Worm (Caenorhabditis elegans): ENCODE results near the gene clec-118.
A peak's percentile ranks its signal among the peaks of the same experiment; 100 is the strongest.

Gene clec-118

ce11 chrII:643733-644132 is 31.5 kb upstream of the clec-118 start:
- TF ChIP-seq F44E2.7 (GFP tag; IDR thresholded peaks at IDR 0.05) (no peak), nhr-48 (tag; optimal IDR thresholded peaks at IDR 0.05) (no peak), ZK337.2 (GFP tag; IDR thresholded peaks at IDR 0.05) (no peak), duxl-1 (tag; optimal IDR thresholded peaks at IDR 0.05; ENCODE audit: poor library complexity) (no peak), ceh-62 (tag; optimal IDR thresholded peaks at IDR 0.05) (no peak), lin-29 (GFP tag; IDR thresholded peaks at IDR 0.05) (no peak), daf-19 (GFP tag; conservative IDR thresholded peaks at IDR 0.05) (no peak), nhr-102 (tag; optimal IDR thresholded peaks at IDR 0.05) (no peak), mdl-1 (tag; optimal IDR thresholded peaks at IDR 0.05) (no peak), egl-27 (tag; optimal IDR thresholded peaks at IDR 0.05) (no peak), dmd-8 (GFP tag; IDR thresholded peaks at IDR 0.05) (no peak), nhr-77 (tag; optimal IDR thresholded peaks at IDR 0.05) (no peak)

- no peak for TF ChIP-seq ztf-11 (tag; optimal IDR thresholded peaks at IDR 0.05)
- TF ChIP-seq duxl-1 (tag; optimal IDR thresholded peaks at IDR 0.05; ENCODE audit: poor library complexity): no peak
- no peak for TF ChIP-seq mdl-1 (tag; optimal IDR thresholded peaks at IDR 0.05)
- TF ChIP-seq Y5F2A.4 (GFP tag; optimal IDR thresholded peaks at IDR 0.05): no peak
- TF ChIP-seq jun-1 (tag; optimal IDR thresholded peaks at IDR 0.05): no peak
- no peak for TF ChIP-seq D1046.2 (GFP tag; IDR thresholded peaks at IDR 0.05)
- no peak for TF ChIP-seq Y75B8A.6 (GFP tag; IDR thresholded peaks at IDR 0.05)
- no peak for TF ChIP-seq ceh-32 (tag; optimal IDR thresholded peaks at IDR 0.05; ENCODE audit: poor library complexity)
- TF ChIP-seq snpc-4 (tag; optimal IDR thresholded peaks at IDR 0.05): no peak
These were observed 27.2 kb upstream of the clec-118 start, which contains the start of gene K07E8.6 for ce11 chrII:639467-639866. Gene K07E8.6 (minus strand): TSS chrII:639567.

DNA sequence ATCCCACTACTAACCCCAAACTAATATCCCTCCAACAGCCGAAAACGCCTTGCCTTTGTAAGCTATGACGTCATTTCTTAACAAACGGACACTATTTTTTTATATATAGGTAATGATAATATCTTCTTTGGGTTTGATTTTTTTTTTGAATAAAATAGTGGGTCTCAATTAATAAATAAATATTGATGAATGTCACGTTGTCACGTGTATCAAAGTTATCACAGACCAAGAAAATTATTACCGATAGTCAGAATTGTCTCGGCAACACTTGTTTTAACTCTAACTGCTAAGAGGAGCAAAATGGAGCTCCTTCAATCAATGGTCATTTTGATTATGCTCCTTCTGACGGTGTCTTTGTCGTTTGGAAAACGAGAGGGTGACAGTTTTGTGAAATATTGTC is 21.7 kb upstream of the clec-118 start, which contains the start of gene T04B8.1:
Gene T04B8.1 (plus strand): TSS at position 301 of the 400 bp plus-strand sequence.
- TF ChIP-seq arid-1 (GFP tag; conservative IDR thresholded peaks at IDR 0.05) (no peak), ceh-20 (GFP tag; IDR thresholded peaks at IDR 0.05) (no peak), aha-1 (tag) (peak; percentile 29), ceh-28 (tag; optimal IDR thresholded peaks at IDR 0.05) (no peak), skn-1 (tag; optimal IDR thresholded peaks at IDR 0.05) (no peak), daf-19 (GFP tag; conservative IDR thresholded peaks at IDR 0.05) (no peak), dmd-8 (GFP tag; IDR thresholded peaks at IDR 0.05) (no peak)

ce11 chrII:633144-633543 is 20.9 kb upstream of the clec-118 start:
- TF ChIP-seq set-16 (GFP tag; IDR thresholded peaks at IDR 0.05): peak; percentile 81

- TF ChIP-seq lim-7 (GFP tag; IDR thresholded peaks at IDR 0.05): peak; percentile 48; the same call in 1 of the 2 replicates
These were observed 20.3 kb upstream of the clec-118 start for ce11 chrII:632545-632944.

DNA sequence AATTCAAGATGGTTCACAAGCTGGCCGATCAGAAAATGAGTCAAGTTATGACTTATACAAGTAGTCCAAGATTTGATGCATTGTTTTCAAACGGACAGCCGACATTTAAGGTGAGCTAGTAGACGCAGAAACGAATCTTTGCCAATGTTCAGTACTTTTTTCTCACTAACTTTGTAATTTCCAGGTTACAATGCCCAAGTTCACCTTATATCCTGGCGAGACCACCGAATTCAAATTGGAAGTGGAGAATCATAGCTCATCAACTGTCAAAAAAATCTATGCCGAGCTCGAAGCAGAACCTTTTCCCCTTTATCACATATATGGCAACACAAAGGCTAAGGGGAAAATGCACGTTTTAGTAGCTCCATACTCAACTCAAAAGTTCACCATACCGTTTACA is 15.7 kb upstream of the clec-118 start:
- TF ChIP-seq unc-62 (GFP tag; optimal IDR thresholded peaks at IDR 0.05 in 1 of 2) (peak in 1 of 2 experiments; percentile 95), unc-62 (tag; optimal IDR thresholded peaks at IDR 0.05) (no peak), dmd-9 (GFP tag; IDR thresholded peaks at IDR 0.05) (no peak)

- no peak for TF ChIP-seq unc-39 (tag; optimal IDR thresholded peaks at IDR 0.05)
- no peak for TF ChIP-seq F44E2.7 (GFP tag; IDR thresholded peaks at IDR 0.05)
- no peak for TF ChIP-seq zip-2 (tag; optimal IDR thresholded peaks at IDR 0.05)
- no peak for TF ChIP-seq ceh-28 (tag; optimal IDR thresholded peaks at IDR 0.05)
- TF ChIP-seq madf-5 (GFP tag; IDR thresholded peaks at IDR 0.05): no peak
- no peak for TF ChIP-seq R02D3.7 (tag; optimal IDR thresholded peaks at IDR 0.05)
- TF ChIP-seq ces-1 (GFP tag; optimal IDR thresholded peaks at IDR 0.05): no peak
- TF ChIP-seq cey-2 (tag; optimal IDR thresholded peaks at IDR 0.05; ENCODE audit: borderline replicate concordance, insufficient read depth): no peak
- TF ChIP-seq nhr-10 (tag; optimal IDR thresholded peaks at IDR 0.05): no peak
- no peak for TF ChIP-seq ZK546.5 (tag; optimal IDR thresholded peaks at IDR 0.05)
- no peak for TF ChIP-seq rbr-2 (tag; optimal IDR thresholded peaks at IDR 0.05)
- no peak for TF ChIP-seq ctbp-1 (GFP tag; IDR thresholded peaks at IDR 0.05)
- TF ChIP-seq T26A8.4 (GFP tag; IDR thresholded peaks at IDR 0.05): no peak
- TF ChIP-seq ceh-20 (GFP tag; IDR thresholded peaks at IDR 0.05): no peak
- TF ChIP-seq arid-1 (GFP tag; conservative IDR thresholded peaks at IDR 0.05): no peak
- no peak for TF ChIP-seq lin-29 (GFP tag; IDR thresholded peaks at IDR 0.05)
These were observed 14.9 kb upstream of the clec-118 start, which contains the start of gene arrd-1 for ce11 chrII:627205-627604. Gene arrd-1 (plus strand): TSS chrII:627505.

Measured in whole organism, L4 larva.